Worm (Caenorhabditis elegans) whole organism, L3 larva: ENCODE data around the gene C03G6.17.

Experiments
- aly-2 ChIP-seq: fragments of 150-350 bp; optimal IDR thresholded peaks from 2 replicates; lab custom pipeline; 2014; ENCODE audit warnings: missing biosample characterization, missing genetic modification characterization
- ceh-16 ChIP-seq: sonication (generic microtip); optimal IDR thresholded peaks from 2 replicates; lab custom pipeline; 2017; ENCODE audit warnings: missing biosample characterization, missing genetic modification characterization
- ceh-82 ChIP-seq: fragments of 150-350 bp; optimal IDR thresholded peaks from 2 replicates; lab custom pipeline; 2014; ENCODE audit warnings: missing biosample characterization, missing genetic modification characterization
- ceh-9 ChIP-seq: sonication (generic microtip); optimal IDR thresholded peaks from 2 replicates; lab custom pipeline; 2018; ENCODE audit warnings: missing biosample characterization, missing genetic modification characterization
- daf-12 ChIP-seq: fragments of 150-350 bp; optimal IDR thresholded peaks from 2 replicates; lab custom pipeline; 2014; ENCODE audit warnings: missing biosample characterization, missing genetic modification reagents, missing genetic modification characterization
- egl-27 ChIP-seq: sonication (generic microtip); optimal IDR thresholded peaks from 4 replicates; lab custom pipeline; 2017; ENCODE audit warnings: missing biosample characterization, missing genetic modification reagents, missing genetic modification characterization
- elt-1 ChIP-seq: fragments of 150-350 bp; optimal IDR thresholded peaks from 2 replicates; lab custom pipeline; 2014; ENCODE audit warnings: missing biosample characterization, missing genetic modification characterization
- elt-2 ChIP-seq: sonication (generic microtip); optimal IDR thresholded peaks from 2 replicates; lab custom pipeline; 2016; ENCODE audit warnings: missing genetic modification reagents, mild to moderate bottlenecking, missing genetic modification characterization, missing compliant biosample characterization
- elt-3 ChIP-seq, 3 experiments: fragments of 150-350 bp in 1 of 3; sonication (generic microtip) in 2 of 3; optimal IDR thresholded peaks; 2 replicates in 2 of 3; 4 replicates in 1 of 3; lab custom pipeline; 2014 to 2017; ENCODE audit warnings: missing biosample characterization in 3 of 3, missing genetic modification characterization in 3 of 3
- eor-1 ChIP-seq, 2 experiments: fragments of 150-350 bp; optimal IDR thresholded peaks; 2 replicates each; lab custom pipeline; 2014 to 2018; ENCODE audit warnings: missing biosample characterization in 2 of 2, missing genetic modification characterization in 2 of 2
- fkh-10 ChIP-seq: sonication (generic microtip); optimal IDR thresholded peaks from 2 replicates; lab custom pipeline; 2017; ENCODE audit warnings: missing biosample characterization, missing genetic modification reagents, missing genetic modification characterization
- fos-1 ChIP-seq: fragments of 150-350 bp; optimal IDR thresholded peaks from 2 replicates; lab custom pipeline; 2014; ENCODE audit warnings: missing biosample characterization, missing genetic modification characterization
- hmg-11 ChIP-seq: sonication (generic microtip); optimal IDR thresholded peaks from 2 replicates; lab custom pipeline; 2016; ENCODE audit warnings: missing genetic modification characterization, missing compliant biosample characterization
- jun-1 ChIP-seq: fragments of 150-350 bp; optimal IDR thresholded peaks from 2 replicates; lab custom pipeline; 2014; ENCODE audit warnings: missing biosample characterization, missing genetic modification reagents, missing genetic modification characterization
- lin-39 ChIP-seq: fragments of 150-350 bp; optimal IDR thresholded peaks from 2 replicates; lab custom pipeline; 2018; ENCODE audit warnings: missing biosample characterization, missing genetic modification reagents, missing genetic modification characterization
- lsy-12 ChIP-seq: sonication (generic microtip); optimal IDR thresholded peaks from 2 replicates; lab custom pipeline; 2016; ENCODE audit warnings: mild to moderate bottlenecking, missing genetic modification characterization, missing compliant biosample characterization
- mml-1 ChIP-seq: fragments of 150-350 bp; sonication (generic microtip); optimal IDR thresholded peaks from 3 replicates; lab custom pipeline; 2014; ENCODE audit warnings: missing biosample characterization, missing genetic modification characterization
- nfya-1 ChIP-seq: sonication (generic microtip); optimal IDR thresholded peaks from 2 replicates; lab custom pipeline; 2017; ENCODE audit warnings: missing genetic modification characterization, mild to moderate bottlenecking, missing compliant biosample characterization, antibody characterized with exemption, moderate library complexity; ENCODE audit not compliant: insufficient read depth
- nhr-23 ChIP-seq: fragments of 150-350 bp; optimal IDR thresholded peaks from 2 replicates; lab custom pipeline; 2014; ENCODE audit warnings: missing biosample characterization, missing genetic modification reagents, missing genetic modification characterization
- nhr-43 ChIP-seq: sonication (generic microtip); optimal IDR thresholded peaks from 2 replicates; lab custom pipeline; 2016; ENCODE audit warnings: mild to moderate bottlenecking, missing genetic modification characterization, missing compliant biosample characterization; ENCODE audit not compliant: poor library complexity, severe bottlenecking
- nhr-67 ChIP-seq: fragments of 150-350 bp; optimal IDR thresholded peaks from 2 replicates; lab custom pipeline; 2014; ENCODE audit warnings: missing biosample characterization, missing genetic modification characterization
- nhr-77 ChIP-seq: fragments of 150-350 bp; optimal IDR thresholded peaks from 2 replicates; lab custom pipeline; 2014; ENCODE audit warnings: missing biosample characterization, missing genetic modification characterization
- pha-4 ChIP-seq: fragments of 150-350 bp; optimal IDR thresholded peaks from 2 replicates; lab custom pipeline; 2014; ENCODE audit warnings: missing biosample characterization, missing genetic modification reagents, missing genetic modification characterization
- pqm-1 ChIP-seq: fragments of 150-350 bp; optimal IDR thresholded peaks from 2 replicates; lab custom pipeline; 2017; ENCODE audit warnings: missing biosample characterization, missing genetic modification characterization, inconsistent platforms
- sea-2 ChIP-seq: fragments of 150-350 bp; sonication (generic microtip); optimal IDR thresholded peaks from 4 replicates; lab custom pipeline; 2014; ENCODE audit warnings: missing biosample characterization, missing genetic modification reagents, missing genetic modification characterization
- skn-1 ChIP-seq: fragments of 150-350 bp; optimal IDR thresholded peaks from 2 replicates; lab custom pipeline; 2014; ENCODE audit warnings: missing biosample characterization, missing genetic modification characterization
- snpc-4 ChIP-seq: fragments of 150-350 bp; optimal IDR thresholded peaks from 2 replicates; lab custom pipeline; 2014; ENCODE audit warnings: missing biosample characterization, missing genetic modification characterization
- tbx-2 ChIP-seq: sonication (generic microtip); optimal IDR thresholded peaks from 2 replicates; lab custom pipeline; 2016; ENCODE audit warnings: mild to moderate bottlenecking, missing genetic modification characterization, missing compliant biosample characterization
- unc-39 ChIP-seq: sonication (generic microtip); optimal IDR thresholded peaks from 4 replicates; lab custom pipeline; 2017; ENCODE audit warnings: missing biosample characterization, missing genetic modification characterization
- unc-62 ChIP-seq: fragments of 150-350 bp; sonication (generic microtip); optimal IDR thresholded peaks from 4 replicates; lab custom pipeline; 2014; ENCODE audit warnings: missing biosample characterization, missing genetic modification reagents, missing genetic modification characterization
- zag-1 ChIP-seq: fragments of 150-350 bp; optimal IDR thresholded peaks from 2 replicates; lab custom pipeline; 2014; ENCODE audit warnings: missing biosample characterization, missing genetic modification characterization
- ztf-11 ChIP-seq: fragments of 150-350 bp; optimal IDR thresholded peaks from 2 replicates; lab custom pipeline; 2014; ENCODE audit warnings: missing biosample characterization, missing genetic modification characterization
- ztf-4 ChIP-seq: fragments of 150-350 bp; optimal IDR thresholded peaks from 2 replicates; lab custom pipeline; 2014; ENCODE audit warnings: missing biosample characterization, missing genetic modification characterization

Gene C03G6.17

DNA sequence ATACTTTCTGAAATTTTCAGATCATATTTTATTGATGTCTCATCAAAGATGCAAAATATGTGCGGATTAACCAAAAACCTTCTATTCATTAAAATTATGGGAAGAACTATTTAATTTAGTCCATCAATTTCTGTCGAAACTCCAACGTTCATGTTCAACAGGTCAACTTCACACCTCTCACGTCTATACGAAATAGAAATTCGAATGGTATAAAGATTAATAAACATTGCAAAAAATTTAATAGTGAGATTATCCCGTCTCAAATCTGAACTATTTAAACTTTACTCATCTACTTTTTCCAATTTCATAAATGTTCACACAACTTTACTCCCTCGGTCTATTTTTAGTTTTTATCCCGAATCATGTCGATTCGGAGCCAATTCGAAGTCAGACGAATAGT, 28.7 kb upstream of the C03G6.17 start, which contains the start of gene R13D7.2:
TSS of gene R13D7.2 (plus strand) at position 301 of the 400 bp plus-strand sequence.
- TF ChIP-seq tbx-2 (no peak), zag-1 (tag; lab: Kevin White, UChicago) (no peak), jun-1 (tag; lab: Kevin White, UChicago) (no peak), egl-27 (tag; lab: Kevin White, UChicago) (no peak), eor-1 (tag; optimal IDR thresholded peaks at IDR 0.05; lab: Kevin White, UChicago) (no peak), lin-39 (tag; lab: Kevin White, UChicago) (no peak), mml-1 (tag; lab: Kevin White, UChicago) (no peak), skn-1 (no peak), unc-62 (no peak), elt-3 (tag; optimal IDR thresholded peaks at IDR 0.05; lab: Kevin White, UChicago) (no peak), sea-2 (GFP tag; lab: Kevin White, UChicago) (no peak), elt-1 (no peak), pqm-1 (no peak)
- TF ChIP-seq, all 47 proteins: peak for 0

- TF ChIP-seq hmg-11 (tag; lab: Kevin White, UChicago) (no peak), daf-12 (tag; lab: Kevin White, UChicago) (no peak), elt-3 (tag; optimal IDR thresholded peaks at IDR 0.05; lab: Kevin White, UChicago) (no peak), ceh-82 (tag; lab: Kevin White, UChicago) (no peak), eor-1 (tag; optimal IDR thresholded peaks at IDR 0.05; lab: Kevin White, UChicago) (no peak), tbx-2 (no peak)
These were observed 27.6 kb upstream of the C03G6.17 start, which contains the start of gene srt-6 for ce11 chrV:7408520-7408919. srt-6 (minus strand) TSS chrV:7408814.

DNA sequence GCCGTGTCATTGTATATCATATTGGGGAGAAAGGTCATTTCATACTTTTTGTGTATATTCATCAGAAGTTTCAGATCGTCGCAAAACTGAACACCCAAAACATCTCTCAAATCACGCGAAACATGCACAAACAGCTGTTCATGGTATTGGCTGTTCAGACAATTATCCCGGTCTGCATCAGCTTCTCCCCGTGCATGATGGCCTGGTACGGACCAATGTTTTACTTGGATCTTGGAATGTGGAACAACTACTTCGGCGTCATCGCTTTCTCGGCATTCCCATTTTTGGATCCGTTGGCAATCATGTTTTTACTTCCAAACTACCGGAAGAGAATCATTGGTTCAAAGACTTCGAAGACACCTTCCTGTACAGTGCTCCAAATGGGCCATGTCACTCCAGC, 22.6 kb upstream of the C03G6.17 start:
- no peak for TF ChIP-seq fkh-10 (GFP tag; lab: Kevin White, UChicago)
- TF ChIP-seq daf-12 (tag; lab: Kevin White, UChicago): no peak
- TF ChIP-seq fos-1: no peak
- TF ChIP-seq snpc-4 (tag; lab: Kevin White, UChicago): no peak
- no peak for TF ChIP-seq nhr-77 (tag; lab: Kevin White, UChicago)
- TF ChIP-seq elt-1: no peak
- TF ChIP-seq pha-4: no peak
- TF ChIP-seq unc-39 (tag; lab: Kevin White, UChicago): no peak
- no peak for TF ChIP-seq hmg-11 (tag; lab: Kevin White, UChicago)
- no peak for TF ChIP-seq ztf-4 (tag; lab: Kevin White, UChicago)
- TF ChIP-seq lin-39 (tag; lab: Kevin White, UChicago): no peak
- no peak for TF ChIP-seq ceh-16 (tag; lab: Kevin White, UChicago)
- TF ChIP-seq lsy-12 (tag; lab: Kevin White, UChicago): no peak
- TF ChIP-seq nfya-1 (tag; lab: Kevin White, UChicago): no peak
- TF ChIP-seq egl-27 (tag; lab: Kevin White, UChicago): no peak

ce11 chrV:7402355-7402754, 21.4 kb upstream of the C03G6.17 start, which contains the start of gene srj-13:
srj-13 (plus strand) TSS chrV:7402655.
- TF ChIP-seq lin-39 (tag; lab: Kevin White, UChicago) (no peak), ceh-9 (tag; lab: Kevin White, UChicago) (no peak), elt-2 (no peak), ceh-82 (tag; lab: Kevin White, UChicago) (no peak), nhr-77 (tag; lab: Kevin White, UChicago) (no peak), ztf-11 (tag; lab: Kevin White, UChicago) (no peak), sea-2 (GFP tag; lab: Kevin White, UChicago) (no peak), elt-3 (tag; optimal IDR thresholded peaks at IDR 0.05; lab: Kevin White, UChicago) (no peak), nhr-23 (tag; lab: Kevin White, UChicago) (no peak), ztf-4 (tag; lab: Kevin White, UChicago) (no peak), zag-1 (tag; lab: Kevin White, UChicago) (no peak), fkh-10 (GFP tag; lab: Kevin White, UChicago) (no peak), mml-1 (tag; lab: Kevin White, UChicago) (no peak), tbx-2 (no peak), nhr-67 (tag; lab: Kevin White, UChicago) (no peak), ceh-16 (tag; lab: Kevin White, UChicago) (no peak), nhr-43 (tag; lab: Kevin White, UChicago) (no peak), aly-2 (tag; lab: Kevin White, UChicago) (no peak), pha-4 (no peak), pqm-1 (no peak)
